Fruit fly (Drosophila melanogaster) whole organism, embryonic: ENCODE results near the gene CG34301.

Experiments used
- Bgb ChIP-seq: fragments of 200-800 bp; sonication (Bioruptor generic); IDR thresholded peaks from 2 replicates; pipeline ENCODE4 v1.3.6; 2022; ENCODE audit warnings: missing biosample characterization, missing genetic modification characterization; ENCODE audit not compliant: partially characterized antibody
- CG12219 ChIP-seq: fragments of 200-800 bp; sonication (Bioruptor generic); optimal IDR thresholded peaks from 3 replicates; lab custom pipeline; 2018; ENCODE audit warnings: missing biosample characterization, mild to moderate bottlenecking, missing genetic modification characterization
- CG13123 ChIP-seq: fragments of 200-800 bp; sonication (Bioruptor generic); optimal IDR thresholded peaks from 2 replicates; lab custom pipeline; 2016; ENCODE audit warnings: missing biosample characterization, missing genetic modification characterization
- CG13775 ChIP-seq: fragments of 200-800 bp; sonication (Bioruptor generic); optimal IDR thresholded peaks from 3 replicates; lab custom pipeline; 2017; ENCODE audit warnings: missing biosample characterization, mild to moderate bottlenecking, missing genetic modification characterization
- CG1529 ChIP-seq: fragments of 200-800 bp; sonication (Bioruptor generic); optimal IDR thresholded peaks from 3 replicates; lab custom pipeline; 2018; ENCODE audit warnings: missing biosample characterization, missing genetic modification characterization
- CG15601 ChIP-seq: fragments of 200-800 bp; sonication (Bioruptor generic); optimal IDR thresholded peaks from 3 replicates; lab custom pipeline; 2019; ENCODE audit warnings: missing biosample characterization, mild to moderate bottlenecking, missing genetic modification characterization, moderate library complexity
- CG1602 ChIP-seq: fragments of 200-800 bp; sonication (Bioruptor generic); optimal IDR thresholded peaks from 3 replicates; lab custom pipeline; 2016; ENCODE audit warnings: missing biosample characterization, missing genetic modification characterization
- CG16815 ChIP-seq: fragments of 200-800 bp; sonication (Bioruptor generic); optimal IDR thresholded peaks from 3 replicates; lab custom pipeline; 2017; ENCODE audit warnings: missing biosample characterization, mild to moderate bottlenecking, missing genetic modification characterization
- CG18476 ChIP-seq: fragments of 200-800 bp; sonication (Bioruptor generic); optimal IDR thresholded peaks from 2 replicates; lab custom pipeline; 2016; ENCODE audit warnings: missing biosample characterization, mild to moderate bottlenecking, missing genetic modification characterization
- CG2199 ChIP-seq: fragments of 200-800 bp; sonication (Bioruptor generic); IDR thresholded peaks from 3 replicates; pipeline ENCODE4 v1.3.6; 2022; ENCODE audit warnings: missing biosample characterization, missing genetic modification characterization
- CG30020 ChIP-seq: fragments of 200-800 bp; optimal IDR thresholded peaks from 2 replicates; lab custom pipeline; 2019; ENCODE audit warnings: missing biosample characterization, mild to moderate bottlenecking, missing genetic modification characterization, moderate library complexity
- CG31365 ChIP-seq: fragments of 200-800 bp; sonication (Bioruptor generic); optimal IDR thresholded peaks from 2 replicates; lab custom pipeline; 2018; ENCODE audit warnings: missing biosample characterization, mild to moderate bottlenecking, missing genetic modification characterization
- CG34376 ChIP-seq: fragments of 200-800 bp; sonication (Bioruptor generic); optimal IDR thresholded peaks from 2 replicates; lab custom pipeline; 2018; ENCODE audit warnings: missing biosample characterization, mild to moderate bottlenecking, missing genetic modification characterization
- CG3838 ChIP-seq: fragments of 200-800 bp; sonication (Bioruptor generic); optimal IDR thresholded peaks from 3 replicates; lab custom pipeline; 2016; ENCODE audit warnings: missing biosample characterization, missing genetic modification characterization
- CG42726 ChIP-seq: fragments of 200-800 bp; sonication (Bioruptor generic); IDR thresholded peaks from 2 replicates; pipeline ENCODE4 v1.3.6; 2022; ENCODE audit warnings: missing biosample characterization, missing genetic modification characterization; ENCODE audit not compliant: partially characterized antibody
- CG5180 ChIP-seq: fragments of 200-800 bp; sonication (Bioruptor generic); optimal IDR thresholded peaks from 3 replicates; lab custom pipeline; 2017; ENCODE audit warnings: missing biosample characterization, missing genetic modification characterization, mild to moderate bottlenecking, moderate library complexity, missing genetic modification reagents
- CG6654 ChIP-seq: fragments of 200-800 bp; sonication (Bioruptor generic); optimal IDR thresholded peaks from 2 replicates; lab custom pipeline; 2017; ENCODE audit warnings: missing biosample characterization, mild to moderate bottlenecking, missing genetic modification characterization
- CG6813 ChIP-seq: fragments of 200-800 bp; sonication (Bioruptor generic); optimal IDR thresholded peaks from 2 replicates; lab custom pipeline; 2017; ENCODE audit warnings: missing biosample characterization, missing genetic modification characterization, mild to moderate bottlenecking, moderate library complexity, missing genetic modification reagents
- CG8290 ChIP-seq, 3 experiments: fragments of 200-800 bp; sonication (Bioruptor generic); optimal IDR thresholded peaks; 2 replicates each; lab custom pipeline; 2016 to 2019; ENCODE audit warnings: missing biosample characterization in 3 of 3, missing genetic modification characterization in 3 of 3, mild to moderate bottlenecking in 2 of 3, moderate library complexity in 1 of 3
- CG9215 ChIP-seq: fragments of 200-800 bp; sonication (Bioruptor generic); IDR thresholded peaks from 2 replicates; pipeline ENCODE4 v1.3.6; 2022; ENCODE audit warnings: missing biosample characterization, missing genetic modification characterization
- CG9437 ChIP-seq: fragments of 200-800 bp; sonication (Bioruptor generic); optimal IDR thresholded peaks from 2 replicates; lab custom pipeline; 2018; ENCODE audit warnings: missing biosample characterization, mild to moderate bottlenecking, missing genetic modification characterization
- D19A ChIP-seq: fragments of 200-800 bp; optimal IDR thresholded peaks from 3 replicates; lab custom pipeline; 2019; ENCODE audit warnings: missing biosample characterization, mild to moderate bottlenecking, missing genetic modification characterization, moderate library complexity
- D19B ChIP-seq: fragments of 200-800 bp; sonication (Bioruptor generic); optimal IDR thresholded peaks from 2 replicates; lab custom pipeline; 2017; ENCODE audit warnings: missing biosample characterization, mild to moderate bottlenecking, missing genetic modification characterization
- HLH54F ChIP-seq: fragments of 200-800 bp; sonication (Bioruptor generic); optimal IDR thresholded peaks from 3 replicates; lab custom pipeline; 2016; ENCODE audit warnings: missing biosample characterization, missing genetic modification characterization
- Hand ChIP-seq: fragments of 200-800 bp; sonication (Bioruptor generic); optimal IDR thresholded peaks from 2 replicates; lab custom pipeline; 2017; ENCODE audit warnings: mild to moderate bottlenecking, missing biosample characterization, missing genetic modification reagents, missing genetic modification characterization
- Hey ChIP-seq: fragments of 200-800 bp; sonication (Bioruptor generic); optimal IDR thresholded peaks from 3 replicates; lab custom pipeline; 2018; ENCODE audit warnings: missing biosample characterization, mild to moderate bottlenecking, missing genetic modification characterization
- Jarid2 ChIP-seq: fragments of 200-800 bp; sonication (Bioruptor generic); optimal IDR thresholded peaks from 3 replicates; lab custom pipeline; 2017; ENCODE audit warnings: mild to moderate bottlenecking, missing biosample characterization, missing genetic modification reagents, missing genetic modification characterization
- Lpt ChIP-seq: fragments of >200 bp; optimal IDR thresholded peaks from 2 replicates; lab custom pipeline; 2018; ENCODE audit warnings: missing biosample characterization, missing genetic modification characterization
- Max ChIP-seq: fragments of 200-800 bp; sonication (Bioruptor generic); optimal IDR thresholded peaks from 2 replicates; lab custom pipeline; 2016; ENCODE audit warnings: missing biosample characterization, mild to moderate bottlenecking, missing genetic modification characterization
- Sox100B ChIP-seq: fragments of 200-800 bp; sonication (Bioruptor generic); optimal IDR thresholded peaks from 3 replicates; lab custom pipeline; 2018; ENCODE audit warnings: missing biosample characterization, mild to moderate bottlenecking, missing genetic modification characterization
- ac ChIP-seq: fragments of 200-800 bp; sonication (Bioruptor generic); optimal IDR thresholded peaks from 3 replicates; lab custom pipeline; 2017; ENCODE audit warnings: missing biosample characterization, mild to moderate bottlenecking, missing genetic modification characterization
- bab2 ChIP-seq: fragments of 200-800 bp; sonication (Bioruptor generic); optimal IDR thresholded peaks from 2 replicates; lab custom pipeline; 2016; ENCODE audit warnings: missing biosample characterization, missing genetic modification characterization
- esg ChIP-seq: fragments of 200-800 bp; sonication (Bioruptor generic); conservative IDR thresholded peaks from 2 replicates; pipeline ENCODE4 v1.3.6; 2022; ENCODE audit warnings: missing biosample characterization, missing genetic modification characterization
- fd3F ChIP-seq: fragments of 200-800 bp; sonication (Bioruptor generic); optimal IDR thresholded peaks from 2 replicates; lab custom pipeline; 2018; ENCODE audit warnings: missing biosample characterization, mild to moderate bottlenecking, missing genetic modification characterization, moderate library complexity
- fd96Cb ChIP-seq: fragments of 200-800 bp; sonication (Bioruptor generic); optimal IDR thresholded peaks from 2 replicates; lab custom pipeline; 2018; ENCODE audit warnings: missing biosample characterization, mild to moderate bottlenecking, missing genetic modification characterization, moderate library complexity
- gcm ChIP-seq: fragments of 200-800 bp; sonication (Bioruptor generic); optimal IDR thresholded peaks from 2 replicates; lab custom pipeline; 2019; ENCODE audit warnings: missing biosample characterization, mild to moderate bottlenecking, missing genetic modification characterization, moderate library complexity
- gcm2 ChIP-seq: fragments of 200-800 bp; sonication (Bioruptor generic); optimal IDR thresholded peaks from 2 replicates; lab custom pipeline; 2016; ENCODE audit warnings: missing biosample characterization, missing genetic modification characterization
- gro ChIP-seq: fragments of 200-800 bp; sonication (Bioruptor generic); optimal IDR thresholded peaks from 2 replicates; lab custom pipeline; 2016; ENCODE audit warnings: missing biosample characterization, missing genetic modification characterization
- ind ChIP-seq: fragments of 200-800 bp; sonication (Bioruptor generic); optimal IDR thresholded peaks from 3 replicates; lab custom pipeline; 2016; ENCODE audit warnings: missing biosample characterization, missing genetic modification characterization
- insv ChIP-seq, 2 experiments: fragments of 200-800 bp; sonication (Bioruptor generic); optimal IDR thresholded peaks; 3 replicates each; lab custom pipeline; 2016 to 2018; ENCODE audit warnings: missing biosample characterization in 2 of 2, missing genetic modification characterization in 2 of 2
- jigr1 ChIP-seq: fragments of 200-800 bp; sonication (Bioruptor generic); IDR thresholded peaks from 3 replicates; pipeline ENCODE4 v1.3.6; 2022; ENCODE audit warnings: missing biosample characterization, missing genetic modification characterization
- jing ChIP-seq: fragments of 200-800 bp; sonication (Bioruptor generic); optimal IDR thresholded peaks from 2 replicates; lab custom pipeline; 2018; ENCODE audit warnings: missing biosample characterization, mild to moderate bottlenecking, missing genetic modification characterization
- klu ChIP-seq: fragments of 200-800 bp; sonication (Bioruptor generic); IDR thresholded peaks from 2 replicates; pipeline ENCODE4 v1.3.6; 2022; ENCODE audit warnings: missing biosample characterization, missing genetic modification characterization
- nmo ChIP-seq: fragments of 200-800 bp; sonication (Bioruptor generic); optimal IDR thresholded peaks from 2 replicates; lab custom pipeline; 2018; ENCODE audit warnings: missing biosample characterization, mild to moderate bottlenecking, missing genetic modification characterization, moderate library complexity
- p53 ChIP-seq: fragments of 200-800 bp; sonication (Bioruptor generic); optimal IDR thresholded peaks from 2 replicates; lab custom pipeline; 2016; ENCODE audit warnings: missing biosample characterization, missing genetic modification characterization
- pho ChIP-seq: fragments of 200-800 bp; sonication (Bioruptor generic); optimal IDR thresholded peaks from 2 replicates; lab custom pipeline; 2016; ENCODE audit warnings: missing biosample characterization, missing genetic modification characterization
- prd ChIP-seq, 3 experiments: fragments of >200 bp in 2 of 3; fragments of 200-800 bp in 1 of 3; sonication (Bioruptor generic) in 1 of 3; optimal IDR thresholded peaks in 2 of 3; IDR thresholded peaks in 1 of 3; 2 replicates in 2 of 3; 3 replicates in 1 of 3; pipeline versions ENCODE4 v1.3.6 to Lab custom; 2017 to 2022; ENCODE audit warnings: missing biosample characterization in 1 of 3, missing genetic modification characterization in 1 of 3
- slbo ChIP-seq: fragments of 200-800 bp; sonication (Bioruptor generic); IDR thresholded peaks from 2 replicates; pipeline ENCODE4 v1.3.6; 2022; ENCODE audit warnings: missing biosample characterization, missing genetic modification characterization
- tup ChIP-seq: fragments of 200-800 bp; sonication (Bioruptor generic); optimal IDR thresholded peaks from 2 replicates; lab custom pipeline; 2016; ENCODE audit warnings: missing biosample characterization, mild to moderate bottlenecking, missing genetic modification characterization, moderate library complexity
- wdn ChIP-seq: fragments of 200-800 bp; sonication (Bioruptor generic); IDR thresholded peaks from 2 replicates; pipeline ENCODE4 v1.3.6; 2022; ENCODE audit warnings: missing biosample characterization, missing genetic modification characterization

CG34301 gene

dm6 chr3R:8744198-8744597 is 29.0 kb upstream of the CG34301 start (continued):
- no peak for TF ChIP-seq jing
- TF ChIP-seq CG13775 (GFP tag; lab: Kevin White, UChicago): no peak
- no peak for TF ChIP-seq fd96Cb
- TF ChIP-seq gcm2: peak; percentile 24
- no peak for TF ChIP-seq ind (GFP tag; lab: Kevin White, UChicago)
- no peak for TF ChIP-seq pho (GFP tag; lab: Kevin White, UChicago)
- TF ChIP-seq CG15601 (tag; lab: Kevin White, UChicago): peak; percentile 34
- TF ChIP-seq D19B (GFP tag; lab: Kevin White, UChicago): no peak
- TF ChIP-seq p53 (GFP tag; lab: Kevin White, UChicago): no peak
- TF ChIP-seq Sox100B (GFP tag; lab: Kevin White, UChicago): no peak
- no peak for TF ChIP-seq Hand
- TF ChIP-seq CG8290 (GFP tag; optimal IDR thresholded peaks at IDR 0.05; lab: Kevin White, UChicago): no peak
- peak in 1 of 2 experiments; percentile 23 for TF ChIP-seq CG8290 (tag; optimal IDR thresholded peaks at IDR 0.05; lab: Kevin White, UChicago)
- TF ChIP-seq CG30020: no peak
- no peak for TF ChIP-seq CG6654 (GFP tag; lab: Kevin White, UChicago)
- TF ChIP-seq Bgb (GFP tag; lab: Robert Waterston, UW): no peak
- peak; percentile 33 for TF ChIP-seq gcm
- TF ChIP-seq tup (GFP tag; lab: Kevin White, UChicago): peak; percentile 16
- peak; percentile 14 for TF ChIP-seq Max (GFP tag; lab: Kevin White, UChicago)
- TF ChIP-seq Lpt (GFP tag; lab: Kevin White, UChicago): no peak
- TF ChIP-seq HLH54F: peak; percentile 23
- TF ChIP-seq jigr1 (GFP tag; lab: Robert Waterston, UW): no peak
- no peak for TF ChIP-seq CG34376 (GFP tag; lab: Kevin White, UChicago)
- no peak for TF ChIP-seq CG5180 (GFP tag; lab: Kevin White, UChicago)
- TF ChIP-seq CG1602 (GFP tag; lab: Kevin White, UChicago): peak; percentile 41
- no peak for TF ChIP-seq CG31365 (tag; lab: Kevin White, UChicago)
- TF ChIP-seq CG3838: no peak
- no peak for TF ChIP-seq D19A (tag; lab: Kevin White, UChicago)
- TF ChIP-seq slbo (GFP tag; lab: Robert Waterston, UW): peak; percentile 35; the same call in 1 of the 2 replicates
- TF ChIP-seq ac (GFP tag; lab: Kevin White, UChicago): no peak
- peak; percentile 10 for TF ChIP-seq CG9437
- peak; percentile 23; the same call in 1 of the 2 replicates for TF ChIP-seq CG9215
- no peak for TF ChIP-seq bab2 (GFP tag; lab: Kevin White, UChicago)
- no peak for TF ChIP-seq Hey (tag; lab: Kevin White, UChicago)
- TF ChIP-seq CG1529 (GFP tag; lab: Kevin White, UChicago): no peak
- TF ChIP-seq insv (GFP tag; optimal IDR thresholded peaks at IDR 0.05; lab: Kevin White, UChicago): no peak
- peak; percentile 43 for TF ChIP-seq CG16815 (GFP tag; lab: Kevin White, UChicago)
- TF ChIP-seq wdn (GFP tag; lab: Robert Waterston, UW): 0 out of 2 replicates have a peak, but pooled peaks have one; percentile 20
- no peak for TF ChIP-seq CG2199 (GFP tag; lab: Robert Waterston, UW)
- TF ChIP-seq klu (GFP tag; lab: Robert Waterston, UW): no peak
- no peak for TF ChIP-seq nmo (GFP tag; lab: Kevin White, UChicago)
- no peak for TF ChIP-seq prd (optimal IDR thresholded peaks at IDR 0.05; lab: Kevin White, UChicago)
- TF ChIP-seq prd (GFP tag; IDR thresholded peaks at IDR 0.05; lab: Robert Waterston, UW): peak; percentile 68
- no peak for TF ChIP-seq CG42726
- TF ChIP-seq gro (GFP tag; lab: Kevin White, UChicago): no peak
- TF ChIP-seq CG13123 (GFP tag; lab: Kevin White, UChicago): no peak
- TF ChIP-seq Jarid2 (GFP tag; lab: Kevin White, UChicago): no peak
- TF ChIP-seq esg (GFP tag; lab: Robert Waterston, UW): peak; percentile 66
- TF ChIP-seq fd3F (GFP tag; lab: Kevin White, UChicago): peak; percentile 29
- no peak for TF ChIP-seq CG6813
- TF ChIP-seq CG18476 (GFP tag; lab: Kevin White, UChicago): no peak
- peak; percentile 39 for TF ChIP-seq CG12219 (GFP tag; lab: Kevin White, UChicago)
